Worm (Caenorhabditis elegans): ENCODE measurements around the gene W09G12.7.

W09G12.7 gene

DNA sequence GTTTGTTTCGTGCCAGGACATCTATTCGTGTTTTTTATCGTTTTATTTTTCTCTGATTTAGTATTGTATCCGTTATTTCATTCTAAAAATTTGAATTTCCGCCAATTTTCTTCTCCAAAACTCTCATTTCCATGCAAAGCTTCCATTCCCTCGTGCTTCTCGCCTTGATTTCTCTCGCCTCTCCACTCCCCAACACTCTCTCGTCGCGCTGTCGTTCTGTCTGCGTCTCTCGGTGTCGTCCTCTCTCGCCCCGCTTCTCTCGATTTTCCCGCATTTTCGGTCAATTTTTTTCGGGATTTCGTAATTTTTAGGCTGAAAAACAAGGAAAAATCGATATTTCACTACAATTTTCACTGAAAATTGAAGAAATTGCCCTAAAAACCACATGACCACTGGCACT lies 45.7 kb downstream of the W09G12.7 start, which contains the start of gene C09E9.1 (continued):
- TF ChIP-seq unc-39 (tag; optimal IDR thresholded peaks at IDR 0.05), result no peak
- no peak for TF ChIP-seq aly-2 (tag; optimal IDR thresholded peaks at IDR 0.05)
- peak in 1 of 2 experiments; percentile 57 for TF ChIP-seq unc-62 (GFP tag; optimal IDR thresholded peaks at IDR 0.05 in 1 of 2)
- TF ChIP-seq unc-62 (tag; optimal IDR thresholded peaks at IDR 0.05), result no peak
- TF ChIP-seq ztf-7 (tag; optimal IDR thresholded peaks at IDR 0.05), result peak; percentile 13
- no peak for TF ChIP-seq skn-1 (tag; optimal IDR thresholded peaks at IDR 0.05)
- TF ChIP-seq sdz-12 (GFP tag; optimal IDR thresholded peaks at IDR 0.05), result no peak
- TF ChIP-seq ceh-62 (tag; optimal IDR thresholded peaks at IDR 0.05), result no peak
- peak in 1 of 2 experiments; percentile 74 for TF ChIP-seq lsy-2 (tag; optimal IDR thresholded peaks at IDR 0.05)
- TF ChIP-seq ceh-82 (tag; optimal IDR thresholded peaks at IDR 0.05), result no peak
- TF ChIP-seq ces-1 (GFP tag; optimal IDR thresholded peaks at IDR 0.05), result no peak
- TF ChIP-seq ZK337.2 (GFP tag; IDR thresholded peaks at IDR 0.05), result no peak
- no peak for TF ChIP-seq nhr-77 (tag; optimal IDR thresholded peaks at IDR 0.05)
- no peak for TF ChIP-seq daf-16 (GFP tag; optimal IDR thresholded peaks at IDR 0.05)
- peak; percentile 27 for TF ChIP-seq daf-16 (tag; optimal IDR thresholded peaks at IDR 0.05)
- no peak for TF ChIP-seq nhr-102 (tag; optimal IDR thresholded peaks at IDR 0.05)
- TF ChIP-seq mdl-1 (tag; optimal IDR thresholded peaks at IDR 0.05), result peak; percentile 95 to 99
- no peak for TF ChIP-seq nhr-25 (tag; optimal IDR thresholded peaks at IDR 0.05; ENCODE audit: borderline replicate concordance, insufficient read depth)
- TF ChIP-seq lin-13 (GFP tag; optimal IDR thresholded peaks at IDR 0.05), result peak; percentile 50
- TF ChIP-seq Y105C5A.15 (GFP tag; IDR thresholded peaks at IDR 0.05), result no peak
- no peak for TF ChIP-seq mxl-2 (GFP tag; conservative IDR thresholded peaks at IDR 0.05)
- TF ChIP-seq dmd-9 (GFP tag; IDR thresholded peaks at IDR 0.05), result 0 out of 2 replicates have a peak, but pooled peaks have one; percentile 38
- TF ChIP-seq zip-2 (tag; optimal IDR thresholded peaks at IDR 0.05), result no peak
- TF ChIP-seq ceh-28 (tag; optimal IDR thresholded peaks at IDR 0.05), result no peak
- no peak for TF ChIP-seq lin-39 (tag; optimal IDR thresholded peaks at IDR 0.05)
- TF ChIP-seq nhr-76 (tag; optimal IDR thresholded peaks at IDR 0.05), result no peak
- no peak for TF ChIP-seq snpc-4 (tag; optimal IDR thresholded peaks at IDR 0.05)
- TF ChIP-seq duxl-1 (tag; optimal IDR thresholded peaks at IDR 0.05; ENCODE audit: poor library complexity), result no peak
- peak; percentile 61 for TF ChIP-seq set-16 (GFP tag; IDR thresholded peaks at IDR 0.05)
- TF ChIP-seq tra-1 (GFP tag; IDR thresholded peaks at IDR 0.05), result no peak
- TF ChIP-seq R02D3.7 (tag; optimal IDR thresholded peaks at IDR 0.05), result no peak
- TF ChIP-seq cey-2 (tag; optimal IDR thresholded peaks at IDR 0.05; ENCODE audit: borderline replicate concordance, insufficient read depth), result no peak
- TF ChIP-seq rbr-2 (tag; optimal IDR thresholded peaks at IDR 0.05), result peak; percentile 50
- TF ChIP-seq ceh-20 (GFP tag; IDR thresholded peaks at IDR 0.05), result peak; percentile 33; the same call in 1 of the 2 replicates
- TF ChIP-seq zfp-2 (tag; optimal IDR thresholded peaks at IDR 0.05), result no peak
- TF ChIP-seq nhr-6 (tag; optimal IDR thresholded peaks at IDR 0.05), result no peak
- peak; percentile 54; the same call in 1 of the 2 replicates for TF ChIP-seq Y48G9A.11 (GFP tag; IDR thresholded peaks at IDR 0.05)
- TF ChIP-seq vab-7 (GFP tag; IDR thresholded peaks at IDR 0.05), result no peak
- TF ChIP-seq lin-1 (GFP tag; IDR thresholded peaks at IDR 0.05), result no peak
- peak in 1 of 2 experiments; percentile 33 for TF ChIP-seq hif-1 (tag; optimal IDR thresholded peaks at IDR 0.05)
- no peak for TF ChIP-seq aha-1 (tag)
- TF ChIP-seq unc-130 (GFP tag; optimal IDR thresholded peaks at IDR 0.05), result peak; percentile 8
- TF ChIP-seq nhr-111 (GFP tag; optimal IDR thresholded peaks at IDR 0.05), result no peak
- TF ChIP-seq nhr-41 (GFP tag; IDR thresholded peaks at IDR 0.05), result no peak
- no peak for TF ChIP-seq daf-12 (tag; optimal IDR thresholded peaks at IDR 0.05)
- TF ChIP-seq attf-4 (tag; optimal IDR thresholded peaks at IDR 0.05), result no peak
- TF ChIP-seq D1046.2 (GFP tag; IDR thresholded peaks at IDR 0.05), result no peak
- peak; percentile 75 for TF ChIP-seq T20F7.1 (GFP tag; optimal IDR thresholded peaks at IDR 0.05)
- TF ChIP-seq nhr-11 (tag; optimal IDR thresholded peaks at IDR 0.05), result peak; percentile 27
- TF ChIP-seq dve-1 (tag; optimal IDR thresholded peaks at IDR 0.05; ENCODE audit: insufficient read depth), result peak; percentile 71
- TF ChIP-seq hmg-1.1 (GFP tag; IDR thresholded peaks at IDR 0.05), result peak; percentile 79
- TF ChIP-seq saeg-2 (GFP tag; IDR thresholded peaks at IDR 0.05), result no peak
